Fruit fly (Drosophila melanogaster): Measurements from ENCODE around the gene CG15386.
A peak's percentile ranks its signal among the peaks of the same experiment; 100 is the strongest.

The CG15386 gene

DNA sequence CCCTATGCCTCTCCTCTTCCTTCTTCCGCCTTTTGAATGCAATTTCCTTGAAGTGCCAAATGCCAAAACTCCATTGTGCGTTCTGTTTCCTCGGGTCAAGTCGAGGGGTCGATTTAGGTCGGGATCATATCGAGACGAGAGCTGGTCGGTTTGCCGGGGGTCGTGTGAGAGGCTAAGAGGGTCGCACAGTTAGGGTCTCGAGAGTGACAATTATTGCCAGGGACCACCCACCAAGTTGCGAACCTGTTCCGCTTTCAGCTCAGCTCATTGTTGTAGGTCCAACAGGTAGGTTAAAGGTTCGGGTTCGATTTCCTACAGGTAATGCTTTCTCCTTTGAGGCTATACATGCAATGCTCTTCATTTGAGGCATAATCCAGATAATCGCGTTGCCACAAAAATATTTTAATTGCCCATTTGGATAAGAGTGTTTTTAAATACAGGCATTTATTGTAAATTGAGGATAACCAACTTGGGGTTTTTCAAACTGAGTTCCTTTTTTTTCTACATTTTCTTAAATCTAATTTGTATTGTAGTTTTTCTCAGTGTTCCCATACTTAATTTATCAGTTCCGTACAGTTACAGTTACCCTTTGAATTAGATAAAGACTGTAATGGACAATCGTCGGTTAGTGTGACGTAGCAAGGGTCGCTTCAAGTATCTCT, 44.5 kb downstream of the CG15386 start:
- TF ChIP-seq wek (GFP tag; optimal IDR thresholded peaks at IDR 0.05), result no peak
- TF ChIP-seq twi (tag; optimal IDR thresholded peaks at IDR 0.05), result no peak
- TF ChIP-seq cas (GFP tag; IDR thresholded peaks at IDR 0.05), result no peak
- no peak for TF ChIP-seq gcm2 (GFP tag; optimal IDR thresholded peaks at IDR 0.05)
- no peak for TF ChIP-seq CG18764 (GFP tag; optimal IDR thresholded peaks at IDR 0.05)
- no peak for TF ChIP-seq ac (GFP tag; optimal IDR thresholded peaks at IDR 0.05)
- TF ChIP-seq B-H1 (GFP tag; IDR thresholded peaks at IDR 0.05), result no peak
- peak in 1 of 3 experiments; percentile 3 for TF ChIP-seq lola (GFP tag; optimal IDR thresholded peaks at IDR 0.05)
- TF ChIP-seq Tbp (GFP tag; optimal IDR thresholded peaks at IDR 0.05), result no peak
- no peak for TF ChIP-seq z (GFP tag; IDR thresholded peaks at IDR 0.05)
- no peak for TF ChIP-seq C15 (GFP tag; IDR thresholded peaks at IDR 0.05)
- TF ChIP-seq dmrt99B (tag; optimal IDR thresholded peaks at IDR 0.05), result peak; percentile 5
- TF ChIP-seq CG18262 (tag; optimal IDR thresholded peaks at IDR 0.05), result peak; percentile 34
- TF ChIP-seq Awh (GFP tag; IDR thresholded peaks at IDR 0.05), result no peak
- peak; percentile 21; the same call in 1 of the 2 replicates for TF ChIP-seq Xrp1 (GFP tag; IDR thresholded peaks at IDR 0.05)
- no peak for TF ChIP-seq CG8944 (GFP tag; optimal IDR thresholded peaks at IDR 0.05)
- TF ChIP-seq CG10959 (GFP tag; IDR thresholded peaks at IDR 0.05), result no peak
- no peak for TF ChIP-seq CG10321 (GFP tag; IDR thresholded peaks at IDR 0.05)
- no peak for TF ChIP-seq yki (optimal IDR thresholded peaks at IDR 0.05)
- no peak for TF ChIP-seq Drgx (GFP tag; IDR thresholded peaks at IDR 0.05)
- no peak for TF ChIP-seq vnd (GFP tag; IDR thresholded peaks at IDR 0.05; ENCODE audit: partially characterized antibody)
- peak; percentile 21 for TF ChIP-seq CG30403 (GFP tag; optimal IDR thresholded peaks at IDR 0.05)
- TF ChIP-seq D19A (tag; optimal IDR thresholded peaks at IDR 0.05), result no peak
- no peak for TF ChIP-seq caup (GFP tag; optimal IDR thresholded peaks at IDR 0.05; ENCODE audit: severe bottlenecking)
- no peak for TF ChIP-seq vvl (GFP tag; IDR thresholded peaks at IDR 0.05)
- TF ChIP-seq CG11456 (GFP tag; IDR thresholded peaks at IDR 0.05), result no peak
- no peak for TF ChIP-seq hbn (GFP tag; IDR thresholded peaks at IDR 0.05; ENCODE audit: partially characterized antibody)
- TF ChIP-seq Ptx1 (GFP tag; IDR thresholded peaks at IDR 0.05), result peak; percentile 33; the same call in 1 of the 2 replicates
- no peak for TF ChIP-seq CG17361 (GFP tag; IDR thresholded peaks at IDR 0.05)
- no peak for TF ChIP-seq CG3995 (GFP tag; optimal IDR thresholded peaks at IDR 0.05)
- TF ChIP-seq ftz-f1 (GFP tag; optimal IDR thresholded peaks at IDR 0.05), result no peak
- TF ChIP-seq E2f1 (GFP tag; IDR thresholded peaks at IDR 0.05), result no peak
- TF ChIP-seq tin (GFP tag; optimal IDR thresholded peaks at IDR 0.05), result no peak
- TF ChIP-seq CG13624 (GFP tag; optimal IDR thresholded peaks at IDR 0.05), result peak; percentile 8
- TF ChIP-seq Ravus (GFP tag; IDR thresholded peaks at IDR 0.05), result no peak
- TF ChIP-seq Lim3 (GFP tag; IDR thresholded peaks at IDR 0.05), result no peak
- peak; percentile 4 for TF ChIP-seq grn (GFP tag; optimal IDR thresholded peaks at IDR 0.05)
- no peak for TF ChIP-seq CG2875 (GFP tag; optimal IDR thresholded peaks at IDR 0.05)
- no peak for TF ChIP-seq CrebB (tag; optimal IDR thresholded peaks at IDR 0.05)
- TF ChIP-seq gem (tag; optimal IDR thresholded peaks at IDR 0.05), result peak; percentile 49
- TF ChIP-seq D19B (GFP tag; optimal IDR thresholded peaks at IDR 0.05), result no peak
- no peak for TF ChIP-seq gt (GFP tag; IDR thresholded peaks at IDR 0.05)
- peak; percentile 7 for TF ChIP-seq phol (tag; optimal IDR thresholded peaks at IDR 0.05)
- TF ChIP-seq chif (GFP tag; optimal IDR thresholded peaks at IDR 0.05), result no peak
- no peak for TF ChIP-seq CoRest (tag; optimal IDR thresholded peaks at IDR 0.05)
- no peak for TF ChIP-seq Six4 (GFP tag; optimal IDR thresholded peaks at IDR 0.05)
- no peak for TF ChIP-seq CG11085 (GFP tag; IDR thresholded peaks at IDR 0.05)
- TF ChIP-seq CG30020 (tag; optimal IDR thresholded peaks at IDR 0.05), result no peak
- TF ChIP-seq Dip3 (GFP tag; optimal IDR thresholded peaks at IDR 0.05), result no peak
- no peak for TF ChIP-seq E2f2 (GFP tag; IDR thresholded peaks at IDR 0.05)
- no peak for TF ChIP-seq luna (GFP tag; optimal IDR thresholded peaks at IDR 0.05)
- TF ChIP-seq CG4707 (GFP tag; optimal IDR thresholded peaks at IDR 0.05), result no peak

Measured in whole organism, embryonic.